Worm (Caenorhabditis elegans): ENCODE results near the gene enee-1.

The enee-1 gene

ce11 chrII:41914-42313 is 17.4 kb downstream of the enee-1 start, which contains the start of gene F23F1.10 (continued):
- TF ChIP-seq bed-1 (GFP tag; IDR thresholded peaks at IDR 0.05), result no peak
- no peak for TF ChIP-seq ets-4 (GFP tag; optimal IDR thresholded peaks at IDR 0.05)
- peak; percentile 11 for TF ChIP-seq snpc-1.3 (tag; optimal IDR thresholded peaks at IDR 0.05; ENCODE audit: insufficient read depth)
- no peak for TF ChIP-seq egl-44 (GFP tag; IDR thresholded peaks at IDR 0.05)
- no peak for TF ChIP-seq F52B5.7 (tag; optimal IDR thresholded peaks at IDR 0.05)
- peak in 1 of 2 experiments; percentile 14 for TF ChIP-seq rec-8 (tag; optimal IDR thresholded peaks at IDR 0.05)
- no peak for TF ChIP-seq F37B4.10 (GFP tag; IDR thresholded peaks at IDR 0.05)
- no peak for TF ChIP-seq F39B2.1 (GFP tag; IDR thresholded peaks at IDR 0.05)
- TF ChIP-seq ceh-27 (GFP tag; optimal IDR thresholded peaks at IDR 0.05), result no peak
- no peak for TF ChIP-seq K12H6.12 (tag; optimal IDR thresholded peaks at IDR 0.05)
- TF ChIP-seq dpff-1 (tag; optimal IDR thresholded peaks at IDR 0.05), result no peak
- TF ChIP-seq hrde-1 (tag; optimal IDR thresholded peaks at IDR 0.05; ENCODE audit: borderline replicate concordance), result no peak
- no peak for TF ChIP-seq die-1 (tag; optimal IDR thresholded peaks at IDR 0.05)
- TF ChIP-seq ceh-79 (tag; optimal IDR thresholded peaks at IDR 0.05), result no peak
- TF ChIP-seq Y67H2A.10 (GFP tag; conservative IDR thresholded peaks at IDR 0.05), result no peak
- TF ChIP-seq ztf-26 (tag; optimal IDR thresholded peaks at IDR 0.05), result no peak
- no peak for TF ChIP-seq Y79H2A.3 (GFP tag; conservative IDR thresholded peaks at IDR 0.05)
- TF ChIP-seq tlf-1 (GFP tag; optimal IDR thresholded peaks at IDR 0.05), result peak; percentile 34

ce11 chrII:43640-44039 is 19.2 kb downstream of the enee-1 start, which contains the start of gene nfyc-1:
TSS of gene nfyc-1 (plus strand) at chrII:43907.
- TF ChIP-seq let-607 (tag; optimal IDR thresholded peaks at IDR 0.05) (peak in 1 of 2 experiments; percentile 19), madf-6 (GFP tag; IDR thresholded peaks at IDR 0.05) (peak; percentile 44; the same call in 1 of the 2 replicates), hlh-26 (GFP tag; conservative IDR thresholded peaks at IDR 0.05) (no peak), dox-1 (GFP tag; IDR thresholded peaks at IDR 0.05) (peak; percentile 41; the same call in 1 of the 2 replicates), lin-40 (tag; optimal IDR thresholded peaks at IDR 0.05) (peak; percentile 27), D2030.7 (GFP tag; IDR thresholded peaks at IDR 0.05) (peak; percentile 66), rcor-1 (GFP tag; IDR thresholded peaks at IDR 0.05) (peak; percentile 41; the same call in 1 of the 2 replicates), ztf-6 (GFP tag; IDR thresholded peaks at IDR 0.05) (no peak), Y53F4B.3 (GFP tag; IDR thresholded peaks at IDR 0.05) (no peak), mcd-1 (GFP tag; IDR thresholded peaks at IDR 0.05) (peak; percentile 81), efl-1 (GFP tag; optimal IDR thresholded peaks at IDR 0.05) (peak; percentile 27), ceh-27 (GFP tag; optimal IDR thresholded peaks at IDR 0.05) (peak; percentile 7), egrh-3 (GFP tag; IDR thresholded peaks at IDR 0.05) (no peak), F57C9.4 (tag; optimal IDR thresholded peaks at IDR 0.05) (no peak), snpc-1.1 (tag; optimal IDR thresholded peaks at IDR 0.05; ENCODE audit: insufficient read depth) (no peak), B0336.3 (GFP tag; IDR thresholded peaks at IDR 0.05) (no peak), B0035.1 (tag; optimal IDR thresholded peaks at IDR 0.05) (no peak), ZK185.1 (tag; optimal IDR thresholded peaks at IDR 0.05; ENCODE audit: poor library complexity, severe bottlenecking) (peak; percentile 26), C06A6.2 (GFP tag; conservative IDR thresholded peaks at IDR 0.05) (no peak), cebp-1 (GFP tag; IDR thresholded peaks at IDR 0.05) (no peak), cebp-1 (tag; optimal IDR thresholded peaks at IDR 0.05) (peak; percentile 10), dpl-1 (GFP tag; optimal IDR thresholded peaks at IDR 0.05) (peak; percentile 17), athp-1 (tag; optimal IDR thresholded peaks at IDR 0.05) (no peak), snpc-4 (GFP tag; optimal IDR thresholded peaks at IDR 0.05) (no peak), snpc-4 (tag; optimal IDR thresholded peaks at IDR 0.05) (peak in 2 of 4 experiments; percentile 4 to 37), atf-7 (tag; optimal IDR thresholded peaks at IDR 0.05) (no peak), bed-2 (GFP tag; IDR thresholded peaks at IDR 0.05) (no peak), lin-35 (GFP tag; optimal IDR thresholded peaks at IDR 0.05) (peak in 1 of 3 experiments; percentile 57)

Measured in whole organism, young adult.